Fruit fly (Drosophila melanogaster): ENCODE measurements around the gene Roc1a.

The Roc1a gene

dm6 chrX:654949-655348 is 7.8 kb downstream of the Roc1a start (continued):
- TF ChIP-seq CG2120 (GFP tag; optimal IDR thresholded peaks at IDR 0.05) (peak; percentile 93), twi (tag; optimal IDR thresholded peaks at IDR 0.05) (peak; percentile 81), Xrp1 (GFP tag; IDR thresholded peaks at IDR 0.05) (peak; percentile 97), Sox100B (GFP tag; optimal IDR thresholded peaks at IDR 0.05) (no peak), grn (GFP tag; optimal IDR thresholded peaks at IDR 0.05) (peak; percentile 44), fu2 (GFP tag; optimal IDR thresholded peaks at IDR 0.05) (peak; percentile 90), shn (GFP tag; optimal IDR thresholded peaks at IDR 0.05) (peak; percentile 95), ab (GFP tag; optimal IDR thresholded peaks at IDR 0.05) (peak; percentile 93), Drgx (GFP tag; IDR thresholded peaks at IDR 0.05) (peak; percentile 98), CG6791 (GFP tag; IDR thresholded peaks at IDR 0.05; ENCODE audit: partially characterized antibody) (no peak), CG3838 (GFP tag; optimal IDR thresholded peaks at IDR 0.05) (peak; percentile 57), slp2 (GFP tag; optimal IDR thresholded peaks at IDR 0.05) (peak; percentile 95), gcm2 (GFP tag; optimal IDR thresholded peaks at IDR 0.05) (peak; percentile 96), Lpt (GFP tag; optimal IDR thresholded peaks at IDR 0.05) (no peak), zen (tag; optimal IDR thresholded peaks at IDR 0.05) (peak; percentile 86), ERR (GFP tag; optimal IDR thresholded peaks at IDR 0.05) (peak; percentile 88), crol (GFP tag; IDR thresholded peaks at IDR 0.05) (no peak), toy (GFP tag; IDR thresholded peaks at IDR 0.05) (peak; percentile 90), Ets65A (GFP tag) (peak; percentile 99), peb (GFP tag; IDR thresholded peaks at IDR 0.05) (peak; percentile 94), CG17359 (tag; optimal IDR thresholded peaks at IDR 0.05) (peak; percentile 97), lov (optimal IDR thresholded peaks at IDR 0.05) (no peak), lov (GFP tag; IDR thresholded peaks at IDR 0.05) (peak; percentile 96), Xbp1 (GFP tag; optimal IDR thresholded peaks at IDR 0.05) (peak; percentile 94), CG9609 (GFP tag; optimal IDR thresholded peaks at IDR 0.05) (peak; percentile 95), CG4424 (GFP tag; optimal IDR thresholded peaks at IDR 0.05) (peak; percentile 94), ato (GFP tag; IDR thresholded peaks at IDR 0.05; ENCODE audit: partially characterized antibody) (no peak; the same call in 1 of the 2 replicates), seq (GFP tag; IDR thresholded peaks at IDR 0.05) (peak; percentile 96), Aef1 (GFP tag; IDR thresholded peaks at IDR 0.05) (peak; percentile 95), gce (GFP tag; IDR thresholded peaks at IDR 0.05) (peak; percentile 97), klu (GFP tag; IDR thresholded peaks at IDR 0.05) (peak; percentile 86), CG3281 (GFP tag; optimal IDR thresholded peaks at IDR 0.05) (peak; percentile 94), CG34376 (GFP tag; optimal IDR thresholded peaks at IDR 0.05) (peak; percentile 96), mirr (GFP tag; optimal IDR thresholded peaks at IDR 0.05) (peak; percentile 98), HLH54F (GFP tag; optimal IDR thresholded peaks at IDR 0.05) (peak; percentile 95), fd64A (GFP tag; optimal IDR thresholded peaks at IDR 0.05) (peak; percentile 95), CG3995 (GFP tag; optimal IDR thresholded peaks at IDR 0.05) (peak; percentile 79), ATbp (GFP tag; optimal IDR thresholded peaks at IDR 0.05) (peak; percentile 97), CG11085 (GFP tag; IDR thresholded peaks at IDR 0.05) (peak; percentile 88), Elba2 (GFP tag; optimal IDR thresholded peaks at IDR 0.05) (peak; percentile 23), CG17328 (GFP tag; IDR thresholded peaks at IDR 0.05) (peak; percentile 97), NC2α (GFP tag; optimal IDR thresholded peaks at IDR 0.05) (peak; percentile 80), CG12942 (GFP tag; optimal IDR thresholded peaks at IDR 0.05) (peak; percentile 92), CG8359 (GFP tag; optimal IDR thresholded peaks at IDR 0.05; ENCODE audit: borderline replicate concordance) (peak; percentile 78), nau (GFP tag; optimal IDR thresholded peaks at IDR 0.05) (no peak), exex (tag; optimal IDR thresholded peaks at IDR 0.05) (peak; percentile 75), CG6689 (GFP tag; IDR thresholded peaks at IDR 0.05) (peak; percentile 96), CG13775 (GFP tag; optimal IDR thresholded peaks at IDR 0.05) (peak; percentile 91), Lim3 (GFP tag; IDR thresholded peaks at IDR 0.05) (peak; percentile 80), da (GFP tag; optimal IDR thresholded peaks at IDR 0.05) (peak; percentile 87), CG9727 (GFP tag; optimal IDR thresholded peaks at IDR 0.05) (peak; percentile 95), CG2199 (GFP tag; IDR thresholded peaks at IDR 0.05) (peak; percentile 97)
